Fruit fly (Drosophila melanogaster): Measurements from ENCODE around the gene CG7294.

dm6 chr2L:10647720-10648349, 41.2 kb downstream of the CG7294 start:
- TF ChIP-seq pad (GFP tag; optimal IDR thresholded peaks at IDR 0.05) (no peak), Mnt (GFP tag; optimal IDR thresholded peaks at IDR 0.05) (no peak), CG11617 (GFP tag; optimal IDR thresholded peaks at IDR 0.05) (no peak), kay (GFP tag; ENCODE audit: borderline replicate concordance) (no peak), CG7045 (GFP tag; optimal IDR thresholded peaks at IDR 0.05) (no peak), Hr96 (GFP tag; optimal IDR thresholded peaks at IDR 0.05) (no peak), CG5204 (GFP tag; optimal IDR thresholded peaks at IDR 0.05) (no peak), CG12768 (GFP tag; optimal IDR thresholded peaks at IDR 0.05) (no peak), tj (GFP tag; optimal IDR thresholded peaks at IDR 0.05) (no peak), CG1620 (GFP tag; optimal IDR thresholded peaks at IDR 0.05) (no peak), Crg-1 (GFP tag; optimal IDR thresholded peaks at IDR 0.05) (no peak), CG14711 (tag; optimal IDR thresholded peaks at IDR 0.05) (no peak), CG7101 (tag; optimal IDR thresholded peaks at IDR 0.05) (no peak)
